Worm (Caenorhabditis elegans): ENCODE data around the gene T09B9.5.

ce11 chrX:9785865-9786264 lies 8.3 kb downstream of the T09B9.5 start:
- TF ChIP-seq ceh-36 (tag; optimal IDR thresholded peaks at IDR 0.05) (no peak), pes-1 (GFP tag; IDR thresholded peaks at IDR 0.05) (no peak), ama-1 (optimal IDR thresholded peaks at IDR 0.05) (no peak), aly-1 (tag; optimal IDR thresholded peaks at IDR 0.05) (no peak), hnd-1 (tag; optimal IDR thresholded peaks at IDR 0.05) (no peak)
